Fruit fly (Drosophila melanogaster) whole organism, prepupa: ENCODE data around the gene nocte.

Source experiments
- CG6792 ChIP-seq: fragments of 200-800 bp; sonication (Bioruptor generic); optimal IDR thresholded peaks from 3 replicates; lab custom pipeline; 2016; ENCODE audit warnings: missing biosample characterization, missing genetic modification characterization
- CG6854 ChIP-seq: fragments of 200-800 bp; sonication (Bioruptor generic); optimal IDR thresholded peaks from 2 replicates; lab custom pipeline; 2017; ENCODE audit warnings: missing biosample characterization, mild to moderate bottlenecking, missing genetic modification characterization
- Hr39 ChIP-seq: fragments of 200-800 bp; sonication (Bioruptor generic); optimal IDR thresholded peaks from 2 replicates; lab custom pipeline; 2016; ENCODE audit warnings: missing biosample characterization, missing genetic modification characterization
- Hr4 ChIP-seq: fragments of 200-800 bp; sonication (Bioruptor generic); optimal IDR thresholded peaks from 3 replicates; lab custom pipeline; 2016; ENCODE audit warnings: missing biosample characterization, missing genetic modification characterization
- Smox ChIP-seq: fragments of 200-800 bp; sonication (Bioruptor generic); optimal IDR thresholded peaks from 3 replicates; lab custom pipeline; 2016; ENCODE audit warnings: missing biosample characterization, missing genetic modification characterization
- Sox15 ChIP-seq: fragments of 200-800 bp; sonication (Bioruptor generic); optimal IDR thresholded peaks from 3 replicates; lab custom pipeline; 2016; ENCODE audit warnings: missing biosample characterization, missing genetic modification characterization
- achi ChIP-seq: fragments of 200-800 bp; sonication (Bioruptor generic); optimal IDR thresholded peaks from 3 replicates; lab custom pipeline; 2016; ENCODE audit warnings: missing biosample characterization, missing genetic modification characterization
- acj6 ChIP-seq: fragments of 200-800 bp; sonication (Bioruptor generic); optimal IDR thresholded peaks from 3 replicates; lab custom pipeline; 2016; ENCODE audit warnings: missing biosample characterization, missing genetic modification characterization
- topi ChIP-seq: fragments of 200-800 bp; sonication (Bioruptor generic); optimal IDR thresholded peaks from 3 replicates; lab custom pipeline; 2016; ENCODE audit warnings: missing biosample characterization, missing genetic modification characterization

DNA sequence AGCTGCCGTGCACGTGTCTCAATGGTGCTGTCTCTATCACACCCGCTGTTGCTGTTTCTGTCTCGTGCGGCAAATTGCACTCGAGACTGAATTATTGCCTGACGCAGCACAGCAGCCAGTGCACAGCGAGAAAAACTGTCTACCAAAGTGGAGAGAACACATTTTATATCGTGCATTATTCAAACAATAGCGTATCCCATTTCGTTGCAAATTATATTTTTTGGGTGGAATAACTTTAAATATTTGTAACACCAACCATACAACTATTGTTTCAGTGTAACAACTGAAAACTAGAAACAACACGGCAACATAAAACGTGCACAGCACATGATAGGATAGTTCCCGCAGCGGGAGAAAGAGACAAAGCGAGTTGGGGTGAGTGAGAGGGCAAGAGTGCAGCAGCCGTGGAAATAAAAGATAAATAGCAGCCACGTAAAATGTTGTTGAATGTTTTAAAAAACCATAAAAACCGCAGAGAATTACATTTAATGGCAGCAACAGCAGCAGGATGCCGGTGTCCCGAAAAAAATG lies 40.9 kb upstream of the nocte start:
- TF ChIP-seq acj6 (GFP tag; lab: Kevin White, UChicago) (peak; percentile 40), achi (GFP tag; lab: Kevin White, UChicago) (peak; percentile 17), CG6854 (GFP tag; lab: Kevin White, UChicago) (no peak), Hr4 (GFP tag; lab: Kevin White, UChicago) (peak; percentile 72), Sox15 (peak; percentile 4), topi (GFP tag; lab: Kevin White, UChicago) (peak; percentile 42), Smox (GFP tag; lab: Kevin White, UChicago) (no peak), Hr39 (GFP tag; lab: Kevin White, UChicago) (peak; percentile 11), CG6792 (peak; percentile 30)
